Fruit fly (Drosophila melanogaster): ENCODE results near the gene CG12609.

DNA sequence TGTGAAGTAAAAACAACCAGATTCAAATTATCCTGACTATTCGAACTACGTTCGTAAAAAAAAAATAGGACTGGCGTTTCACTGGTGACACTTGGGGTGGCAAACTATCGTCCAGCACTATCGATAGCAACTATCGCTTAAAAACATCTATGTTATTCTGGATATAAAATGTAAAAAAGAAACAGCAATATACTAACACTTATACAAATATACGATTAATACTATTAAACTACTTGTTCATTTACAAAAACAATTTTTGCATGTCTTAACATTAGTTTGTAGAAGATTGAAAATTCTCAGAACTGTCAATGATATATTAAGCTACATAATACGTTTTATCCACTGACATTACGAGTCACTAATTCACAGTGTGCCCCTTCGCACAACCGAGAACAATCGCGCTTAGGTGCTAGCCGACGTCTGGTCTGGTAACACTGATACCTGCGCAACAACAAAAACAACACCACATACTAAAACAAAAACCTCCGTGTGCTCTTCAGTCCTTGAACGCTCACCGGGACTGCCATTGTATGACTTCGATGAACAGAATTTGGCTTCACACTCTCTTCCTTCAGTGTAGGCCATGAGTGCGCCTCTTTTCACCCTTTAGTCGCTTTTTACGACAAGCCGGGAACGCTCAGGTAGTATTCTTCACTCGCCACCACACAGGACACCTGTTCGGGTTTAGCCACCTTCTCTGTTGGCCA is 35.5 kb upstream of the CG12609 start, which contains the start of gene CG18259:
- TF ChIP-seq tai (GFP tag; optimal IDR thresholded peaks at IDR 0.05) (no peak), psq (GFP tag; optimal IDR thresholded peaks at IDR 0.05) (no peak), Hr83 (GFP tag; optimal IDR thresholded peaks at IDR 0.05; ENCODE audit: poor library complexity, severe bottlenecking) (no peak), OdsH (GFP tag; optimal IDR thresholded peaks at IDR 0.05) (no peak), CrebA (GFP tag; optimal IDR thresholded peaks at IDR 0.05; ENCODE audit: borderline replicate concordance) (no peak), CG9705 (GFP tag; optimal IDR thresholded peaks at IDR 0.05) (peak; percentile 18), brk (GFP tag; optimal IDR thresholded peaks at IDR 0.05) (no peak), dmrt93B (GFP tag; optimal IDR thresholded peaks at IDR 0.05) (no peak)
